Comparison of ENCODE assay signal across 3 fruit fly cellular contexts in the genomic region with DNA sequence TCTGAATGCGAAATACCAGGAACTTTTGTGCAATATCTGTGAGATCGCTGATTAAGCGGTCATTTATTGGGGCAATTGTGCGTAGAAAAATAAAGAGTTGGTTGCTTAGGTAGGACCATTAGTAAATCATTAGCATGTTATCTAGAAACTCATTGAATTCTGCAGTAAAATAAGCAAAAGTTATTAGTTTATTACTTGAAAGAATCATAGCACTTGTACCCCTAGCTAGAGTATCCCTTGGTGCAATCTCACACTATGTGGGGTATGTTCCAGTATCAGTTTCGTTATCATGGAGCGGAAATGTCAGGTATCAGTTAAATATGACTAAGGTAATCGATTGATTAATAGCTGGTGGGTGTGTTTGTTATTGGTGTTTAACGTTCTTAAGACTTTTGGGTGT.
TF ChIP-seq lines count a peak whose summit lies in the region.

No protein-coding gene starts in this region.

- no peak for TF ChIP-seq CTCF in whole organism, embryonic (GFP tag; optimal IDR thresholded peaks at IDR 0.05; lab: Kevin White, UChicago)

TF ChIP-seq in whole organism, adult, 20 proteins besides CTCF, POLR2A, EP300 and RAD21:
- peak; percentile 22 for TF ChIP-seq cic (GFP tag; optimal IDR thresholded peaks at IDR 0.05; lab: Kevin White, UChicago)
- no peak for TF ChIP-seq cnc (optimal IDR thresholded peaks at IDR 0.05; lab: Kevin White, UChicago)
- TF ChIP-seq CG14711 (tag; optimal IDR thresholded peaks at IDR 0.05; lab: Kevin White, UChicago): no peak
- no peak for TF ChIP-seq CG7101 (tag; optimal IDR thresholded peaks at IDR 0.05; lab: Kevin White, UChicago)

TF ChIP-seq in whole organism, embryonic, 481 proteins besides CTCF, POLR2A, EP300 and RAD21:
- TF ChIP-seq unpg (GFP tag; optimal IDR thresholded peaks at IDR 0.05; lab: Kevin White, UChicago) (no peak), pum (GFP tag; optimal IDR thresholded peaks at IDR 0.05; lab: Kevin White, UChicago) (no peak), CG3726 (GFP tag; IDR thresholded peaks at IDR 0.05; lab: Robert Waterston, UW) (no peak), exex (tag; optimal IDR thresholded peaks at IDR 0.05; lab: Kevin White, UChicago) (peak; percentile 89), CrebB (tag; optimal IDR thresholded peaks at IDR 0.05; lab: Kevin White, UChicago) (no peak), Blimp-1 (GFP tag; optimal IDR thresholded peaks at IDR 0.05; lab: Kevin White, UChicago) (no peak), D19A (tag; optimal IDR thresholded peaks at IDR 0.05; lab: Kevin White, UChicago) (peak; percentile 63), grn (GFP tag; optimal IDR thresholded peaks at IDR 0.05; lab: Kevin White, UChicago) (peak; percentile 81), Neu2 (GFP tag; optimal IDR thresholded peaks at IDR 0.05; lab: Kevin White, UChicago; ENCODE audit: borderline replicate concordance) (no peak), slbo (GFP tag; IDR thresholded peaks at IDR 0.05; lab: Robert Waterston, UW) (no peak), maf-S (GFP tag; optimal IDR thresholded peaks at IDR 0.05; lab: Kevin White, UChicago) (no peak), GATAe (GFP tag; conservative IDR thresholded peaks at IDR 0.05; lab: Robert Waterston, UW) (peak; percentile 46; the same call in 1 of the 2 replicates), CG2678 (tag; optimal IDR thresholded peaks at IDR 0.05; lab: Kevin White, UChicago) (peak; percentile 26), Mes4 (GFP tag; optimal IDR thresholded peaks at IDR 0.05; lab: Kevin White, UChicago) (no peak), scrt (GFP tag; optimal IDR thresholded peaks at IDR 0.05; lab: Kevin White, UChicago) (no peak), sug (tag; optimal IDR thresholded peaks at IDR 0.05; lab: Kevin White, UChicago) (peak; percentile 98), Awh (GFP tag; IDR thresholded peaks at IDR 0.05; lab: Robert Waterston, UW) (no peak), vnd (GFP tag; IDR thresholded peaks at IDR 0.05; lab: Robert Waterston, UW; ENCODE audit: partially characterized antibody) (no peak), CG34376 (GFP tag; optimal IDR thresholded peaks at IDR 0.05; lab: Kevin White, UChicago) (peak; percentile 42), tin (GFP tag; optimal IDR thresholded peaks at IDR 0.05; lab: Kevin White, UChicago) (no peak), Hmr (GFP tag; optimal IDR thresholded peaks at IDR 0.05; lab: Kevin White, UChicago) (peak; percentile 12), lab (GFP tag; optimal IDR thresholded peaks at IDR 0.05; lab: Kevin White, UChicago) (peak; percentile 58), mirr (GFP tag; optimal IDR thresholded peaks at IDR 0.05; lab: Kevin White, UChicago) (peak; percentile 34), Xbp1 (GFP tag; optimal IDR thresholded peaks at IDR 0.05; lab: Kevin White, UChicago) (no peak), Ets97D (GFP tag; optimal IDR thresholded peaks at IDR 0.05; lab: Kevin White, UChicago) (no peak), sd (tag; optimal IDR thresholded peaks at IDR 0.05; lab: Kevin White, UChicago) (peak; percentile 21), CG9876 (GFP tag; optimal IDR thresholded peaks at IDR 0.05; lab: Kevin White, UChicago) (no peak), fd64A (GFP tag; optimal IDR thresholded peaks at IDR 0.05; lab: Kevin White, UChicago) (no peak)

TF ChIP-seq in whole organism, prepupa, 60 proteins besides CTCF, POLR2A, EP300 and RAD21:
- TF ChIP-seq CG34406 (GFP tag; optimal IDR thresholded peaks at IDR 0.05; lab: Kevin White, UChicago) (no peak), vri (GFP tag; optimal IDR thresholded peaks at IDR 0.05; lab: Kevin White, UChicago) (peak; percentile 34), CG11762 (GFP tag; optimal IDR thresholded peaks at IDR 0.05; lab: Kevin White, UChicago; ENCODE audit: insufficient read depth) (no peak), CG11294 (GFP tag; IDR thresholded peaks at IDR 0.05; lab: Robert Waterston, UW) (no peak), fkh (GFP tag; optimal IDR thresholded peaks at IDR 0.05; lab: Kevin White, UChicago) (no peak), CG11902 (GFP tag; optimal IDR thresholded peaks at IDR 0.05; lab: Kevin White, UChicago) (no peak)
